Worm (Caenorhabditis elegans) whole organism, midembryonic: ENCODE results near the gene pps-1.

Source experiments
- T22C8.4 ChIP-seq: fragments of 200-800 bp; sonication (Bioruptor generic); IDR thresholded peaks from 2 replicates; pipeline ENCODE4 v1.3.6; 2022; ENCODE audit warnings: missing genetic modification characterization, missing compliant biosample characterization
- cog-1 ChIP-seq: sonication (generic microtip); optimal IDR thresholded peaks from 2 replicates; lab custom pipeline; 2016; ENCODE audit warnings: missing genetic modification characterization, missing compliant biosample characterization
- flt-1 ChIP-seq: fragments of 200-800 bp; sonication (Bioruptor generic); IDR thresholded peaks from 2 replicates; pipeline ENCODE4 v1.3.6; 2022; ENCODE audit warnings: missing genetic modification characterization, missing compliant biosample characterization
- klf-2 ChIP-seq: fragments of 200-800 bp; sonication (Bioruptor generic); conservative IDR thresholded peaks from 2 replicates; pipeline ENCODE4 v1.3.6; 2022; ENCODE audit warnings: missing genetic modification reagents, missing genetic modification characterization, missing compliant biosample characterization
- med-1 ChIP-seq: sonication (generic microtip); optimal IDR thresholded peaks from 2 replicates; lab custom pipeline; 2017; ENCODE audit warnings: missing genetic modification characterization, mild to moderate bottlenecking, missing compliant biosample characterization, antibody characterized with exemption, missing genetic modification reagents; ENCODE audit not compliant: insufficient read depth
- ref-1 ChIP-seq: fragments of 200-800 bp; sonication (Bioruptor generic); conservative IDR thresholded peaks from 2 replicates; pipeline ENCODE4 v1.3.6; 2022; ENCODE audit warnings: missing genetic modification reagents, missing genetic modification characterization, missing compliant biosample characterization
- tab-1 ChIP-seq: fragments of 200-800 bp; sonication (Bioruptor generic); IDR thresholded peaks from 2 replicates; pipeline ENCODE4 v1.3.6; 2022; ENCODE audit warnings: missing genetic modification characterization, missing compliant biosample characterization
- ztf-23 ChIP-seq: fragments of 200-800 bp; sonication (Bioruptor generic); IDR thresholded peaks from 2 replicates; pipeline ENCODE4 v1.3.6; 2022; ENCODE audit warnings: missing genetic modification reagents, missing genetic modification characterization, missing compliant biosample characterization
- ztf-29 ChIP-seq: fragments of 200-800 bp; sonication (Bioruptor generic); IDR thresholded peaks from 2 replicates; pipeline ENCODE4 v1.3.6; 2022; ENCODE audit warnings: missing genetic modification reagents, missing genetic modification characterization, missing compliant biosample characterization

DNA sequence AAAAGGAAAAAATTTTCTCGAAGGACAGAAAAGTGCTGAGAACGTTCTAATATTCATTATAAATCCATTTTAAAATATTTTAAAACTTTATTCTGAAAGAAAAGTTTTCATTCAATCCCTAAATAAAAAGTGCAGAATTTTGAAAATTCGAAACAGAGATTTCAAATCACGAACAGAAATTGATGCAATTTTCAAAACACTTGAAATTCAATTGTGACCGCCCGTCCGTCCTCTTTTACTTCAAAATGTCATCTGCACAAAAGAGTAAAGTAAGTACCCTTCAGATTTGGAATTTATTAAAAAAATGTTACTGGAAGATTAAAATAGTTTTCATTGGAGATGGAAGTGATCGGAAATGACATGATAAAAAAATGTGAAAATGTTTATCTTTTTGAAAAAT lies 26.7 kb downstream of the pps-1 start:
- TF ChIP-seq ztf-23 (GFP tag; lab: Robert Waterston, UW): no peak
- no peak for TF ChIP-seq flt-1
- TF ChIP-seq T22C8.4: no peak
- no peak for TF ChIP-seq ztf-29 (GFP tag; lab: Robert Waterston, UW)
- TF ChIP-seq cog-1: no peak
- TF ChIP-seq med-1 (GFP tag; lab: Kevin White, UChicago): no peak
- TF ChIP-seq klf-2 (GFP tag; lab: Robert Waterston, UW): no peak
- TF ChIP-seq tab-1 (GFP tag; lab: Robert Waterston, UW): no peak
- TF ChIP-seq ref-1 (GFP tag; lab: Robert Waterston, UW): no peak
